Worm (Caenorhabditis elegans) whole organism, L1 larva: ENCODE data around the gene elb-1.

ENCODE experiments used
- ama-1 ChIP-seq: fragments of 150-350 bp; optimal IDR thresholded peaks from 2 replicates; lab custom pipeline; 2014
- lin-15B ChIP-seq: fragments of 150-350 bp; sonication (generic microtip); optimal IDR thresholded peaks from 3 replicates; lab custom pipeline; 2014; ENCODE audit warnings: missing biosample characterization, missing genetic modification characterization
- lir-3 ChIP-seq: sonication (generic microtip); optimal IDR thresholded peaks from 2 replicates; lab custom pipeline; 2016; ENCODE audit warnings: mild to moderate bottlenecking, missing genetic modification characterization, moderate library complexity, missing compliant biosample characterization; ENCODE audit not compliant: poor library complexity
- nhr-90 ChIP-seq: sonication (generic microtip); optimal IDR thresholded peaks from 2 replicates; lab custom pipeline; 2016; ENCODE audit warnings: mild to moderate bottlenecking, missing genetic modification characterization, missing compliant biosample characterization; ENCODE audit not compliant: poor library complexity
- unc-62 ChIP-seq: fragments of 150-350 bp; optimal IDR thresholded peaks from 2 replicates; lab custom pipeline; 2014; ENCODE audit warnings: missing biosample characterization, missing genetic modification reagents, missing genetic modification characterization

- TF ChIP-seq lin-15B (no peak), ama-1 (no peak), lir-3 (tag; lab: Kevin White, UChicago) (no peak), unc-62 (no peak), nhr-90 (tag; lab: Kevin White, UChicago) (no peak)
These were observed 11.6 kb upstream of the elb-1 start for ce11 chrIII:11730850-11731249.
